Fruit fly (Drosophila melanogaster) whole organism, embryonic: Measurements from ENCODE around the gene Irbp18.

Experiments
- Ada2b ChIP-seq: fragments of 200-800 bp; sonication (Bioruptor generic); IDR thresholded peaks from 2 replicates; pipeline ENCODE4 v1.3.6; 2022; ENCODE audit warnings: missing biosample characterization, missing genetic modification characterization
- Atf3 ChIP-seq: fragments of 200-800 bp; sonication (Bioruptor generic); optimal IDR thresholded peaks from 3 replicates; lab custom pipeline; 2016; ENCODE audit warnings: missing biosample characterization, missing genetic modification characterization
- Awh ChIP-seq: fragments of 200-800 bp; sonication (Bioruptor generic); IDR thresholded peaks from 2 replicates; pipeline ENCODE4, ENCODE4 v1.3.6; 2022; ENCODE audit warnings: missing biosample characterization, missing genetic modification characterization
- CG11247 ChIP-seq: fragments of 200-800 bp; sonication (Bioruptor generic); IDR thresholded peaks from 2 replicates; pipeline ENCODE4 v1.3.6; 2022; ENCODE audit warnings: missing biosample characterization, missing genetic modification characterization
- CG11560 ChIP-seq: fragments of 200-800 bp; sonication (Bioruptor generic); IDR thresholded peaks from 3 replicates; pipeline ENCODE4 v1.3.6; 2022; ENCODE audit warnings: missing biosample characterization, missing genetic modification characterization
- CG11696 ChIP-seq: fragments of 200-800 bp; sonication (Bioruptor generic); IDR thresholded peaks from 2 replicates; pipeline ENCODE4 v1.3.6; 2022; ENCODE audit warnings: missing biosample characterization, missing genetic modification characterization
- CG12391 ChIP-seq: fragments of 200-800 bp; sonication (Bioruptor generic); optimal IDR thresholded peaks from 3 replicates; lab custom pipeline; 2018; ENCODE audit warnings: missing biosample characterization, mild to moderate bottlenecking, missing genetic modification characterization, moderate library complexity
- CG13296 ChIP-seq: fragments of 200-800 bp; sonication (Bioruptor generic); optimal IDR thresholded peaks from 3 replicates; lab custom pipeline; 2018; ENCODE audit warnings: missing biosample characterization, mild to moderate bottlenecking, missing genetic modification characterization
- CG14710 ChIP-seq: fragments of 200-800 bp; sonication (Bioruptor generic); optimal IDR thresholded peaks from 3 replicates; lab custom pipeline; 2019; ENCODE audit warnings: missing biosample characterization, mild to moderate bottlenecking, missing genetic modification characterization, moderate library complexity
- CG15073 ChIP-seq: fragments of 200-800 bp; sonication (Bioruptor generic); optimal IDR thresholded peaks from 2 replicates; lab custom pipeline; 2016; ENCODE audit warnings: missing biosample characterization, missing genetic modification characterization
- CG1529 ChIP-seq: fragments of 200-800 bp; sonication (Bioruptor generic); optimal IDR thresholded peaks from 3 replicates; lab custom pipeline; 2018; ENCODE audit warnings: missing biosample characterization, missing genetic modification characterization
- CG1603 ChIP-seq: fragments of 200-800 bp; sonication (Bioruptor generic); optimal IDR thresholded peaks from 2 replicates; lab custom pipeline; 2019; ENCODE audit warnings: missing biosample characterization, mild to moderate bottlenecking, missing genetic modification characterization, moderate library complexity
- CG17802 ChIP-seq: fragments of 200-800 bp; sonication (Bioruptor generic); optimal IDR thresholded peaks from 2 replicates; lab custom pipeline; 2018; ENCODE audit warnings: missing biosample characterization, mild to moderate bottlenecking, missing genetic modification characterization, moderate library complexity
- CG2712 ChIP-seq: fragments of 200-800 bp; optimal IDR thresholded peaks from 3 replicates; lab custom pipeline; 2019; ENCODE audit warnings: missing biosample characterization, mild to moderate bottlenecking, missing genetic modification characterization, moderate library complexity
- CG3838 ChIP-seq: fragments of 200-800 bp; sonication (Bioruptor generic); optimal IDR thresholded peaks from 3 replicates; lab custom pipeline; 2016; ENCODE audit warnings: missing biosample characterization, missing genetic modification characterization
- CG4328 ChIP-seq: fragments of 200-800 bp; sonication (Bioruptor generic); optimal IDR thresholded peaks from 3 replicates; lab custom pipeline; 2017; ENCODE audit warnings: missing biosample characterization, missing genetic modification reagents, missing genetic modification characterization
- CG6175 ChIP-seq: fragments of 200-800 bp; sonication (Bioruptor generic); IDR thresholded peaks from 3 replicates; pipeline ENCODE4 v1.3.6; 2022; ENCODE audit warnings: missing biosample characterization, missing genetic modification characterization
- CG6765 ChIP-seq: fragments of 200-800 bp; sonication (Bioruptor generic); optimal IDR thresholded peaks from 3 replicates; lab custom pipeline; 2017; ENCODE audit warnings: missing biosample characterization, mild to moderate bottlenecking, missing genetic modification characterization
- CG8944 ChIP-seq: fragments of 200-800 bp; sonication (Bioruptor generic); optimal IDR thresholded peaks from 3 replicates; lab custom pipeline; 2016; ENCODE audit warnings: missing biosample characterization, missing genetic modification characterization
- CG9727 ChIP-seq: fragments of 200-800 bp; sonication (Bioruptor generic); optimal IDR thresholded peaks from 3 replicates; lab custom pipeline; 2017; ENCODE audit warnings: missing biosample characterization, mild to moderate bottlenecking, missing genetic modification characterization
- CG9797 ChIP-seq: fragments of 200-800 bp; sonication (Bioruptor generic); optimal IDR thresholded peaks from 3 replicates; lab custom pipeline; 2018; ENCODE audit warnings: missing biosample characterization, mild to moderate bottlenecking, missing genetic modification characterization
- CkIIα-i1 ChIP-seq: fragments of 200-800 bp; sonication (Bioruptor generic); IDR thresholded peaks from 2 replicates; pipeline ENCODE4 v1.3.6; 2022; ENCODE audit warnings: missing biosample characterization, missing genetic modification characterization
- Fer1 ChIP-seq: fragments of 200-800 bp; sonication (Bioruptor generic); optimal IDR thresholded peaks from 2 replicates; lab custom pipeline; 2017; ENCODE audit warnings: missing biosample characterization, mild to moderate bottlenecking, missing genetic modification characterization
- H2.0 ChIP-seq: fragments of 200-800 bp; sonication (Bioruptor generic); IDR thresholded peaks from 2 replicates; pipeline ENCODE4 v1.3.6; 2022; ENCODE audit warnings: missing biosample characterization, missing genetic modification characterization
- HLH3B ChIP-seq: fragments of 200-800 bp; sonication (Bioruptor generic); IDR thresholded peaks from 2 replicates; pipeline ENCODE4 v1.3.6; 2022; ENCODE audit warnings: missing biosample characterization, missing genetic modification characterization
- Meics ChIP-seq: fragments of 200-800 bp; sonication (Bioruptor generic); optimal IDR thresholded peaks from 2 replicates; lab custom pipeline; 2017; ENCODE audit warnings: missing biosample characterization, mild to moderate bottlenecking, missing genetic modification characterization
- Opbp ChIP-seq: fragments of 200-800 bp; sonication (Bioruptor generic); IDR thresholded peaks from 3 replicates; pipeline ENCODE4 v1.3.6; 2022; ENCODE audit warnings: missing biosample characterization, missing genetic modification characterization; ENCODE audit not compliant: partially characterized antibody
- ara ChIP-seq: fragments of 200-800 bp; sonication (Bioruptor generic); IDR thresholded peaks from 2 replicates; pipeline ENCODE4 v1.3.6; 2022; ENCODE audit warnings: missing biosample characterization, missing genetic modification characterization
- bigmax ChIP-seq: fragments of 200-800 bp; sonication (Bioruptor generic); optimal IDR thresholded peaks from 2 replicates; lab custom pipeline; 2018; ENCODE audit warnings: missing biosample characterization, mild to moderate bottlenecking, missing genetic modification characterization
- cg ChIP-seq: fragments of 200-800 bp; sonication (Bioruptor generic); optimal IDR thresholded peaks from 3 replicates; lab custom pipeline; 2019; ENCODE audit warnings: missing biosample characterization, mild to moderate bottlenecking, missing genetic modification characterization, moderate library complexity
- croc ChIP-seq: fragments of 200-800 bp; sonication (Bioruptor generic); conservative IDR thresholded peaks from 3 replicates; pipeline ENCODE4 v1.3.6; 2022; ENCODE audit warnings: missing biosample characterization, missing genetic modification characterization
- dysf ChIP-seq: fragments of 200-800 bp; sonication (Bioruptor generic); IDR thresholded peaks from 3 replicates; pipeline ENCODE4 v1.3.6; 2022; ENCODE audit warnings: missing biosample characterization, missing genetic modification characterization
- fd64A ChIP-seq: fragments of 200-800 bp; sonication (Bioruptor generic); optimal IDR thresholded peaks from 3 replicates; lab custom pipeline; 2018; ENCODE audit warnings: missing biosample characterization, mild to moderate bottlenecking, missing genetic modification characterization
- hkb ChIP-seq, 2 experiments: fragments of 200-800 bp in 1 of 2; fragments of >200 bp in 1 of 2; sonication (Bioruptor generic) in 1 of 2; IDR thresholded peaks in 1 of 2; optimal IDR thresholded peaks in 1 of 2; 2 replicates each; pipeline versions ENCODE4 v1.3.6 to Lab custom; 2017 to 2022; ENCODE audit warnings: missing biosample characterization in 1 of 2, missing genetic modification characterization in 1 of 2
- lola ChIP-seq, 3 experiments: fragments of >200 bp in 2 of 3; fragments of 200-800 bp in 1 of 3; sonication (Bioruptor generic) in 1 of 3; optimal IDR thresholded peaks; 2 replicates each; lab custom pipeline; 2017 to 2019; ENCODE audit warnings: missing biosample characterization in 3 of 3, missing genetic modification characterization in 3 of 3, mild to moderate bottlenecking in 1 of 3, moderate library complexity in 1 of 3
- nom ChIP-seq: fragments of 200-800 bp; sonication (Bioruptor generic); optimal IDR thresholded peaks from 2 replicates; lab custom pipeline; 2017; ENCODE audit warnings: missing biosample characterization, missing genetic modification characterization, mild to moderate bottlenecking, moderate library complexity, missing genetic modification reagents
- peb ChIP-seq: fragments of 200-800 bp; sonication (Bioruptor generic); IDR thresholded peaks from 2 replicates; pipeline ENCODE4 v1.3.6; 2022; ENCODE audit warnings: missing biosample characterization, missing genetic modification characterization
- rib ChIP-seq: fragments of 200-800 bp; sonication (Bioruptor generic); IDR thresholded peaks from 2 replicates; pipeline ENCODE4 v1.3.6; 2022; ENCODE audit warnings: missing biosample characterization, missing genetic modification characterization
- sc ChIP-seq, 3 experiments: fragments of >200 bp in 2 of 3; fragments of 200-800 bp in 1 of 3; sonication (Bioruptor generic) in 1 of 3; optimal IDR thresholded peaks; 2 replicates in 2 of 3; 3 replicates in 1 of 3; lab custom pipeline; 2017; ENCODE audit warnings: mild to moderate bottlenecking in 1 of 3, missing biosample characterization in 1 of 3, missing genetic modification characterization in 1 of 3, missing genetic modification reagents in 1 of 3
- schlank ChIP-seq: fragments of 200-800 bp; sonication (Bioruptor generic); optimal IDR thresholded peaks from 2 replicates; lab custom pipeline; 2018; ENCODE audit warnings: missing biosample characterization, mild to moderate bottlenecking, missing genetic modification characterization
- sd ChIP-seq: fragments of 200-800 bp; sonication (Bioruptor generic); optimal IDR thresholded peaks from 3 replicates; lab custom pipeline; 2018; ENCODE audit warnings: missing biosample characterization, mild to moderate bottlenecking, missing genetic modification characterization, moderate library complexity
- sisA ChIP-seq: fragments of 200-800 bp; sonication (Bioruptor generic); IDR thresholded peaks from 2 replicates; pipeline ENCODE4 v1.3.6; 2022; ENCODE audit warnings: missing biosample characterization, missing genetic modification characterization
- sqz ChIP-seq: fragments of 200-800 bp; sonication (Bioruptor generic); optimal IDR thresholded peaks from 3 replicates; lab custom pipeline; 2018; ENCODE audit warnings: missing biosample characterization, mild to moderate bottlenecking, missing genetic modification characterization
- tin ChIP-seq: fragments of 200-800 bp; sonication (Bioruptor generic); optimal IDR thresholded peaks from 3 replicates; lab custom pipeline; 2016; ENCODE audit warnings: missing biosample characterization, missing genetic modification characterization
- tio ChIP-seq: fragments of 200-800 bp; sonication (Bioruptor generic); optimal IDR thresholded peaks from 2 replicates; lab custom pipeline; 2017; ENCODE audit warnings: missing biosample characterization, missing genetic modification characterization, inconsistent platforms
- tup ChIP-seq: fragments of 200-800 bp; sonication (Bioruptor generic); optimal IDR thresholded peaks from 2 replicates; lab custom pipeline; 2016; ENCODE audit warnings: missing biosample characterization, mild to moderate bottlenecking, missing genetic modification characterization, moderate library complexity
- vvl ChIP-seq: fragments of 200-800 bp; sonication (Bioruptor generic); IDR thresholded peaks from 2 replicates; pipeline ENCODE4 v1.3.6; 2022; ENCODE audit warnings: missing biosample characterization, missing genetic modification characterization
- zfh2 ChIP-seq: fragments of 200-800 bp; sonication (Bioruptor generic); optimal IDR thresholded peaks from 2 replicates; lab custom pipeline; 2016; ENCODE audit warnings: missing biosample characterization, missing genetic modification characterization

The Irbp18 gene

DNA sequence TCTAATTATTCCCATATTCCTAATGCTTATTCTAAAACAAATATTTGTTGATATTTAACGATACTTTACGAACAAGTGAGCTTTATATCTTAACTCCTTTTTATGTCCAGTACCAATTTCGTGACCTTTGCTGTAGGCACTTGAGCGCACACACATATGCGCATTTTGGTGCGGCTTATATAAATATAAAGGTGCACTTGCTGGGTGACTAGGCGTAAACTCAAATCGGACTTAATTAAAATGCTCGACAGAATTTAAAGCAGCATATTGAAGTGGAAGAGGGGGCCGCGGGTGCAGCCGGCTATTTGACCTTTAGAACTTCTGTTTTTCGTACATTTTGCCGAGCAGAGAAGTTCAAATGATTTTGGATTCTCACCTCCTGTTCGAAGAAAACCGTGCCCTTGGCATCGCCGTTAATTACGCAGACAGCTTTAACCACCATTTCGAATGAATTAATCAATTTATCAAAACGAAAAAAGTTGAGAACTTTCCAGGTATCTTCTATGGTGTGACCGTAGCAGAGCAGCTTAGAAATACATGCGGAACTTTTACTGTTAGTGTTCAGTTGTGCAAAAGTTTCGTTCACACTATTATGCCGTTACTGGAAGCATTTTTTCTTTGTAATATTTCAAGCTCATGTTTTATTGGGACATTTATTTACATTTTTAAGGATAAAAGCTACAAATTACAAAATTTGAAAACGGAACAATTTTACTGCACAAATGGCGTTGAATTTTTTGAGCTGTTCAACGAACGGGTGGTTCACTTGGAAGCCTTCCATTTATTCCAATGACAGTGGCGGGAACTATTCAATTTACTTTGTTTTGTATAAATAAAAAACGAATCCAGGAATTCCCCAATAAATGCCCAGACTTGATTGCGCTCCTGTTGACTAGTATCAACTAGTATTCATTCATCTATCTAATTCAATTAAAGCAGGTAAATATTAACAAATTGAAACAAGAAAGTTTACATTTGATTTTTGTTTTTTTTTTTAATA, 15.5 kb upstream of the Irbp18 start, which contains the start of gene Sod1 (continued):
- TF ChIP-seq CG8944 (GFP tag; lab: Kevin White, UChicago) (no peak), Atf3 (GFP tag; lab: Kevin White, UChicago) (no peak), CG12391 (tag; lab: Kevin White, UChicago) (peak; percentile 20), CG3838 (no peak), CG13296 (GFP tag; lab: Kevin White, UChicago) (no peak), CG15073 (GFP tag; lab: Kevin White, UChicago) (no peak), CG9727 (GFP tag; lab: Kevin White, UChicago) (peak; percentile 5), ara (GFP tag; lab: Robert Waterston, UW) (no peak), CG11696 (GFP tag; lab: Robert Waterston, UW) (peak; percentile 86), CG9797 (GFP tag; lab: Kevin White, UChicago) (peak; percentile 61), tup (GFP tag; lab: Kevin White, UChicago) (no peak), peb (GFP tag; lab: Robert Waterston, UW) (no peak), CG17802 (tag; lab: Kevin White, UChicago) (peak; percentile 89), schlank (no peak), CG6765 (GFP tag; lab: Kevin White, UChicago) (peak; percentile 21), CG4328 (GFP tag; lab: Kevin White, UChicago) (no peak), Fer1 (peak; percentile 1), CG14710 (tag; lab: Kevin White, UChicago) (peak; percentile 28), lola (GFP tag; optimal IDR thresholded peaks at IDR 0.05; lab: Kevin White, UChicago) (no peak), sd (peak; percentile 24), Awh (GFP tag; lab: Robert Waterston, UW) (no peak), tin (GFP tag; lab: Kevin White, UChicago) (no peak), zfh2 (GFP tag; lab: Kevin White, UChicago) (no peak), dysf (GFP tag; lab: Robert Waterston, UW) (no peak), sisA (GFP tag; lab: Robert Waterston, UW) (no peak), H2.0 (GFP tag; lab: Robert Waterston, UW) (no peak), Opbp (GFP tag; lab: Robert Waterston, UW) (no peak), CG1529 (GFP tag; lab: Kevin White, UChicago) (no peak), rib (GFP tag; lab: Robert Waterston, UW) (no peak), sc (optimal IDR thresholded peaks at IDR 0.05; lab: Kevin White, UChicago) (no peak), sc (GFP tag; optimal IDR thresholded peaks at IDR 0.05; lab: Kevin White, UChicago) (no peak), CG1603 (peak; percentile 27), fd64A (no peak), vvl (0 out of 2 replicates have a peak, but pooled peaks have one; percentile 41), HLH3B (GFP tag; lab: Robert Waterston, UW) (no peak), CG11560 (tag; lab: Robert Waterston, UW) (no peak), bigmax (no peak), CG11247 (GFP tag; lab: Robert Waterston, UW) (no peak), CG6175 (GFP tag; lab: Robert Waterston, UW) (no peak), sqz (GFP tag; lab: Kevin White, UChicago) (peak; percentile 22), nom (GFP tag; lab: Kevin White, UChicago) (peak; percentile 98), Meics (GFP tag; lab: Kevin White, UChicago) (no peak), tio (GFP tag; lab: Kevin White, UChicago) (no peak), croc (no peak), hkb (optimal IDR thresholded peaks at IDR 0.05; lab: Kevin White, UChicago) (no peak), hkb (GFP tag; IDR thresholded peaks at IDR 0.05; lab: Robert Waterston, UW) (0 out of 2 replicates have a peak, but pooled peaks have one; percentile 7), Ada2b (no peak), CG2712 (tag; lab: Kevin White, UChicago) (no peak), CkIIα-i1 (GFP tag; lab: Robert Waterston, UW) (no peak), cg (GFP tag; lab: Kevin White, UChicago) (peak; percentile 30)
